Fruit fly (Drosophila melanogaster): Measurements from ENCODE around the gene IFT46.

Gene IFT46

DNA sequence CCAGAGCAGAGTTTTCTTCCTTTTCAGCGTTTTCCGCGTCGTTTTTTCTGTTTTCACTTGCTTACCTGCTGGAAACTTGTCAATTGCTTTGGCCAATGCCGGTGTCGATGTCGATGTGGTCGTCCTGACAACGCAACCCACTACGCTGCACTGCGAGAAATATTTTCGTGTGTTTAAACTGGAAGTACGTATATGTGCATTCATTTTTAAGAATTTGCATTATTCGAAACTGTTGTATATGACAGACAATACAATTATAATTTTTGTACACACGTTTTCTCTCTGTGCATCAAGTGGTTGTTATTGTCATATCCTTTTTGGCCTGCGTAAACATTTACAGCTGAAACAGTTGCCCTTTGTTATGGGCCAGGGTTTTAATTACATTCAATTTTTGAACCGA, at the start of gene IFT46:
TSS of gene IFT46 (minus strand) at position 88 of the 400 bp plus-strand sequence.
- TF ChIP-seq CG8478 (optimal IDR thresholded peaks at IDR 0.05) (no peak), CTCF (optimal IDR thresholded peaks at IDR 0.05) (no peak)

DNA sequence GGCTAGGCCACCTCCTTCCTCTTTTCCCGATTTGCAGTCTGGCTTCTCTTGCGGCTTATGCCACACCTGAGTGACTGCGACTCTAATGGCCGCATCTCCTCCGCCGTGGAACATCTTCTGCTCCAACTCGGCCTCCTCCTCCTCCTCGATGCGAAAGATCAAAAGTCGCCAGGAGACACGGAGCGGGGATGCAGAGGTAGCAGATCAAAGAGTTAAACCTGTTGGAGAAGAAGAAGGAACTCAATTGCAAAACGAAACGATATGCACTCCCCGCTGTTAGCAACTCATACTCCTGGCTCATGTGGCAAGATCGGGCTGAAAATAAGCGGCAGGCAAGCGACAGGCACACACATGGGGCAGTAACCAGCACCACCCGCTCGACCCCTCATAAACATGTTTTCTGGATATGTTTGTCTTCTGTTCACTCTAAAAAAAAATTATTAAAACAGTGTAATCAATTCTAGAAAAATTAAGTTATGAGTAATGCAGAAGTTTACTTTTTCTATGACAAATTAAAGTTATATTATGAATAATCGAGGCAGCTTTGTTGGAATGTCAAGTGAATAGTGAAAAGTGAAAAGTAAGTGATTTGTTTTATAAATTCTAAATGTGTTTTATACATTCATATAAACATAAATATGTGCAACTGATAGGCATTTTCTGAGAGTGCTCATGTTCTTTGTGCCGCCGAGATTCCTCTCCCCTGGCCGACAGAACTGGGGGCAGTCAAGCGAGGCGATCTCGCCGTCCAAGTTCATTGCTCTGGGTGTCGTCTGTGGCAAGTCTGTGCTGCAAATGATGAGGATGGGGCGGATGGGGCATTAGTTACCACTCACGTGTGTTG, 49.0 kb upstream of the IFT46 start:
- TF ChIP-seq CG8478 (optimal IDR thresholded peaks at IDR 0.05): no peak
- TF ChIP-seq CTCF (optimal IDR thresholded peaks at IDR 0.05): no peak

DNA sequence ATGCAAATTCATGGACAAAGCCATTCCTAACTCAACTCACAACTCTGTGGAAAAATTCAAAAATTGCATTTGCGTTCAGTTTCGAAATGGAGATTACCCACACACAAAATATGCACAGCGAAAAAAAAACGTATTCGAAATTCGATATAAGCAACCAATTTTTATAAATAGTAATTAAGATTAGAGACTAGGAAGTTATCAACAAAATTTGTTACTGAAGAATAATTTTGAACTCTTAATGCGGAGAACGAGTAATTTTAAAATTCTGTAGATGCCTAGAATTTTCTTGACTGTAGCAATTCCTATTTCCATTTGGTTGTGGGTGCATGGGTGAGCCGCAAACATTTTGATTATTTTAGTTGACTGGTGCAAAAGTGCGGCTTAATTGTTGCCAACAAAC, 47.5 kb upstream of the IFT46 start:
- TF ChIP-seq CG8478 (optimal IDR thresholded peaks at IDR 0.05) (no peak), CTCF (optimal IDR thresholded peaks at IDR 0.05) (no peak)

DNA sequence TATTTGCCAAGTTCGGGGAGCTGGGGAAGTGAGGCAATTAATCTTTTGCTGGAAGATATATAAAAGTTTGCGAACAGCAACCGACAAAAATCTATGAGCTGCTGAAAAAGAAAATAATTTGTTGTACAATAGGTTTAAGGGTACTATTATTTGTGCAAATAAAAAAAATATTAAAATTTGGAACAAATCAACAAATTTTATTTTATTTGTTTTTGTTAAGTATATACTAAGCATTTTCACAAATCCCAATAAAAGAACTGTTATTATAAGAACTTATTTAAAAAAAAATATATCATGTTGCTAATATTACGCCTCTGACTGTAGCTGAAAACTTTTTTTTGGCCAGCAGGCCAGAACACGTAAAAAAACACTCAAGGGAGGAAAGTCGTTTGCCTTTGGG, 42.2 kb upstream of the IFT46 start:
- TF ChIP-seq CG8478 (optimal IDR thresholded peaks at IDR 0.05): no peak
- TF ChIP-seq CTCF (optimal IDR thresholded peaks at IDR 0.05): no peak

DNA sequence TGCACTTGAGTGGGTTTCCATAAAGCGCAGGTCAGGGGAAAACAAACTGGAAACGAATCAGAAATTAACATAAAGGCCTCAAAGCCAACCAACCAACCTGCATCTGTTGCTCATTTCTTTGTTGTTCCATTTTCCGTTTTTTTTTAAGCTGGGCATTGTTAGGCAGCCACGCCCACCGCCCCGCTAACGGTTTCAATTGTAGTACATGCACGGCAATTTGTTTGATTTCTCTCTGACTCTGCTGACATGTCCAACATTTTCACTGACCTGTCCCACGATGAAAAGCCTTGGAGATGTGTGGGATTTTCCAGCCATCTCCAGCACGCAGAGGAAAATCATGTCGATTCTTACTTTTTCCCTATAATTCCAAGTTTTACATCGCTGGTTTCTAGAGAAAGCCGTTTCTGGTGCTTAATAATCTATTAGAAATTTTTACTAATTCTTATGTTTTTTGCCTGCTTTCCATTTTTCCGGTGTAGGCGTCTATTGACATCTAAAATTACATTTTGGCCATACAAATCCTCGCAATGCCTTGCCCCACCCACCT, 40.9 kb upstream of the IFT46 start:
- TF ChIP-seq CG8478 (optimal IDR thresholded peaks at IDR 0.05) (no peak), CTCF (optimal IDR thresholded peaks at IDR 0.05) (no peak)

DNA sequence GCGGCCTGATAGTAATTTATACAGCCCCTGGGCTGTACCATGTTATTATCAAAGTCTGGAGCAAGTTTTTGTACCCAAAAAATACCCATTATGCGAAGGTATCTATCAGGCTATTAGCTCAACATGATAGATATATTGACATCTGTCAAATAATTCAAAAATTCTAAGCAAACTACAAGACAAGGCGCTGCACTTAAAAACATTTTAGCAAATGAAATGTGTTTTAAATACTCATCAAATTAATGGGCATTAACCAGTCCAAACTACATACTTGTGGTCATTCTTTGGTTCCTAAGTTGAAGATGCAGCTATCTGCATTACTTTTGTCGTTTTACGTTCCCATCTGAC, 37.4 kb upstream of the IFT46 start:
- no peak for TF ChIP-seq CG8478 (optimal IDR thresholded peaks at IDR 0.05)
- no peak for TF ChIP-seq CTCF (optimal IDR thresholded peaks at IDR 0.05)

DNA sequence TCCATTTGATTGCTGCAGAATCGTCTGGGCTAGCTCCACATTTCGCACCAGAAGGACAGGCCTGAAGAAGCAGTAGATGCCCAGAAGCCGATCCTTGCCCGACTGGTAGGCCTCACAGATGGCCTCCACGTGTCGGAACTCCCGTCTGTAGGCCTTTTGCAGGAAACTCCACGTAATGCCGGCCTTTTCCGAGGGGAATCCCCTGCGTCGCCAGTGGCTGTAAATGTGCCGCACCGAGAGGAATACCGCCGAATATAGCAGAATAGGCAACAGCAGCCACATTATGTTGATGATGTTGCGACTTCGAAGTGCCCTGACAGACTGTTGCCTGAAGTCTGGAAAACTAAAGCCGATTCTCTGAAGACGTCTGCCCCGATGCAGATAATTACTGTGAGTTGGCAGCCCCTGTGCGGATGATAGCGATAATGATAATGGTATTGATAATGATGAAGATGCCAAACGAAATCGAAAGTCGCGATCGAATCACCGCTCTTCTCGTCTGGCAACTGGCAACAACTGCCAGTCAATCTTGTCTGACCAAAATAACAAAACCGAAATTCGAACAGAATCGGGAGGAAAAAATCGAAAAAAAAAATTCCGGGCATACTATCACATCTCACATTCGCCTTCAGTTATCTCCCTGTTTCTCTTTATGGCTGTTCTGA, 36.9 kb upstream of the IFT46 start, which contains the start of gene Cyp310a1:
TSS of gene Cyp310a1 (minus strand) at position 348 of the 665 bp plus-strand sequence.
- TF ChIP-seq CTCF (optimal IDR thresholded peaks at IDR 0.05) (no peak), CG8478 (optimal IDR thresholded peaks at IDR 0.05) (no peak)

DNA sequence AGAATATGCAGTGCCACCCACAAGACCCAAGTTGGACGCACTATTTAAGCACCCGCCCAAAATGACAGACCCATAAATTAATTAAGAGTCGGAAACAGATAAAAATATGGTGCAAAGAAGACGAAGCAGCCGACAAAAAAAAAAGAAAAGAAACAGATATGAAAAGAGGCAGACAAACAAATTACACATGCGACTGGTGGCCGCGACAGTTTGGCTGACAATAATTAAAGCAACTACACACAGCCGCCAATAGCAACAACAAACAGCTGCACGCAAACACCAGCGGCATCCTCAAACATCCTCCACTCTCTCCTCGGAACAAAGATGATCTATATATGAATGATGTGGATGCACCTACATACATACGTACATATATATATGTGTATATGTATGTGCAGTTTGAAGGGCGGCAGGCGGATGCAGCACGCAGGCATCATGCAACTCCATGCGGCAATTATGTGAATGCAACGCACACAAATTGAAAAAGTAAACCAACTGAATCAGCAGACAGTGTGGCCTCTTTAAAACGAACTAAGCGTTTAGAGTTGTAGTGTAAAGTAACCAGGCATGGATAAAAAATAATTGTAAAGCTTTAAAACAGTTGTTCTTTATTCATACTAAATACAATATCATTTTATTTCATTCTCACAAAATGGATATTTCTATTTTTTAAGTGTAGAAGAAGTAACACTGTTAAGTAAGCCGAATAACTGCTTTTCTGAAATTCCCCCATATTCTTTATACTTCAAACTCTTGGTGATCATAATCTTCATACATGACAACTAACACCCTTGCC, 32.1 kb upstream of the IFT46 start:
- TF ChIP-seq CG8478 (optimal IDR thresholded peaks at IDR 0.05): no peak
- no peak for TF ChIP-seq CTCF (optimal IDR thresholded peaks at IDR 0.05)

DNA sequence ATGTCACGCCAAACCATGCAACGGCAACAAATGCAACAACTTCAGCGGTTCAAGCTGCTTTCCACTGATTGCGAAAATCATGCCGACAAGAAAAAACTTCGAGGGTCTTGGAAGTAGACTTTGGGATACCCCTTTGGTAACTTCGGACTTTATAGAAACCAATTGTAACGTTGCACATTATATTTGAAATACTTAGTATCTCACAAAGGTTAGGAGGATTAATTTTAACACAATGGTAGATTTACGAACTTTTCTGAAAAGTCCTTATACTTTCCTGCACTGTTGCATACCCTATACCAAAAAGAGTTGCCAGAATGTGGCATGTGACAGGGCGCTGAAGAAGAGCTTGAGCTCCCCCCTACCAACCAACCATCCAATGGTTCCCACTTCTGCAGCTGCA, 29.6 kb upstream of the IFT46 start:
- TF ChIP-seq CTCF (optimal IDR thresholded peaks at IDR 0.05): no peak
- no peak for TF ChIP-seq CG8478 (optimal IDR thresholded peaks at IDR 0.05)

DNA sequence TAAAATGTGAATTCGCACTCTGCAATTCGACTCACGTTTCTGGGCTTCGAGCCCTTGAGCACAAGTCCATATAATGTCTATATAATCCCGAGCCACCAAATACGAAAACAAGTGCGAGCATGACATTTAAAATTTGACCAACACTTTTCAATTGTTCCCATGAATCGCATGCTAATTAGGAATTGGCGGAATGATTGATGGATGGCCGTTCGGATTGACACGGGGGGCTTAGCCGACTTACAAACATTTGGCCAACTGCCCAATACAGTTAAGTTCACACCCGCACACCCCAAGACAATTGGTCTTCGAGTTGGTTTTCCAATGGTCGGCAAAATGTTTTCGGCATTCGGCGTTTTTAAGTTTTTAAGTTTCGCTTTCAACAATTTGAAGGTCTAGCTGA, 25.2 kb upstream of the IFT46 start:
- TF ChIP-seq CTCF (optimal IDR thresholded peaks at IDR 0.05) (no peak), CG8478 (optimal IDR thresholded peaks at IDR 0.05) (no peak)

DNA sequence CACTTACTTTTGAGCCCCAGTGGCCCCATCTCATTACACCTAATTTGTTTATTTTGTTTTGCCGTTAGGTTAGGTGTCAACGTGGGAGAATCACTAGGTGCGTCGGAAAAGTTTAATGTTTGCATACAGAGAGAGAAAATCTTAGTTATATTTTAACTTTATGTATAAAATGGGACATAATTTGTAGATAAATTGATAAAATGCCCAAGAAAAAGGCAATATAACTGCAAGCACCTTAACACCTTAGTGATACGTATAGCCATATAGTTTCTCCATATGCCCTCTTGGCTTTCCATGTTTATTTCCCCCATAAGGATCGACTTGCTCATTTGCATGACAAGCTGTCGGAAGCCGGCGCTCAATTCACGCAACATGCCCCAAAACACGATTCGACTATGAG, 23.0 kb upstream of the IFT46 start:
- TF ChIP-seq CTCF (optimal IDR thresholded peaks at IDR 0.05) (no peak), CG8478 (optimal IDR thresholded peaks at IDR 0.05) (no peak)

DNA sequence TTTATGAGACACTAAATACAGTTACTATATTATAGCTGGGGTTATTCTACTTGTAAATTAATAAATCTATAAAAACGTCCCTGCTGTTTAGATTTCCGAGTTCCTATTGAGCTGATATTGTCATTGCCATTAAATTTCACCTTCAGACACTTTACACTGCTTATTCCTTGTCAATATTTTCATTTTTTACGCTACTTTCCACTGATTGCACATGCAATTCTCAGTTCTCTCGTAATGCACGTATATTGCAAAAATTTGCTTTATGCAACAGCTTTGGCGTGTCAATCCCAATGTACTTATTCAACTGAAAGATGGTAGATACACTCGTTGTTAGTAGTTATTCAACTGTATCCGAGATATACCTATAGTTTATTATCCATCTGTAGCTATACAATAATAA, 16.5 kb upstream of the IFT46 start:
- TF ChIP-seq CG8478 (optimal IDR thresholded peaks at IDR 0.05) (no peak), CTCF (optimal IDR thresholded peaks at IDR 0.05) (no peak)

DNA sequence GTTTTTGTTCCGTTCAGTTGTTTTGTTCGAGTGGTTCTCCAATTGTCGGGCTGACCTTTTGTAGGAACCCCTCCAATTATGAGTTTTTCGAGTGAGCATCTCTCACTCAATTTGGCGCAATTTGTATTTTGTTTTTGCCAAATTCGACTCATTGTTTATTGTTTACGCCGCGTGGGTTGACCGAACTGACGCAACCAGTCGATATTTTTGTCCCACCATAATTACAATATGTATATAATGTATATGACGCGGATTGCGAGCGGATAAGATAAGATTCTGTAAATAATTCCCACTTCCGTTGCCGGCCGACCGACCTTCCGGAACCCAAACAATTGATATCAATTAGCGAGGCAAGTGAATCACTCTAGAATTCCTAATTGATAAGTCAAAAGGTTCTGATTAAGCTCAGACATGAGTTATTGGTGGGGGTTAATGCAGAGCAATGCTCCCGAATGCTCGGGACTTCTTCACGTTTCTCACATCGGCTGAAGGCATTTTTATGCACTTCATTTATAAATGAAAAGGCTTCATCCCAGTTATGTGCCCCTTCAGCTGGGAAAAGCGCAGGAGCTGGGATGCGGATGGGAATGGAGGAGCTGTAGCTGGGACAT, 14.8 kb upstream of the IFT46 start:
- TF ChIP-seq CG8478 (optimal IDR thresholded peaks at IDR 0.05) (no peak), CTCF (optimal IDR thresholded peaks at IDR 0.05) (no peak)

DNA sequence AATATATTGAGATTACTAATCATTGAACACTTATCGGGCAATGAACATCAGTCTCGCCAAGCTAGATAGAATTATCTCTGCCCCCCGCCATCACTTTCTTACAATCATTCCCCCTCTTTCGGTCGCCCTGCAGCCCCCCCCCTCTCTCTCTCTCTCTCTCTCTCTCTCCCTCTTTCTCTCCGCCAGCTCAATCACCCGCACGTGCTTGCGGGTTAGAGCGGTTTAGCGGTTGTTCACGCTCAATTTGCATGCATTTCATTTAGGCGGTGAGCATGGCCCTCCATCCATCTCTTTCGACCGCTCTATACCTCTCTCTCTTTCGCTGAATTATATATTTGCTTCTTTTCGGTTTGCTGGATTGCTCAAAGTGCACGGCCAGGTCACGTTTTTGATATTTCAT, 13.2 kb upstream of the IFT46 start:
- TF ChIP-seq CTCF (optimal IDR thresholded peaks at IDR 0.05): no peak
- TF ChIP-seq CG8478 (optimal IDR thresholded peaks at IDR 0.05): no peak

DNA sequence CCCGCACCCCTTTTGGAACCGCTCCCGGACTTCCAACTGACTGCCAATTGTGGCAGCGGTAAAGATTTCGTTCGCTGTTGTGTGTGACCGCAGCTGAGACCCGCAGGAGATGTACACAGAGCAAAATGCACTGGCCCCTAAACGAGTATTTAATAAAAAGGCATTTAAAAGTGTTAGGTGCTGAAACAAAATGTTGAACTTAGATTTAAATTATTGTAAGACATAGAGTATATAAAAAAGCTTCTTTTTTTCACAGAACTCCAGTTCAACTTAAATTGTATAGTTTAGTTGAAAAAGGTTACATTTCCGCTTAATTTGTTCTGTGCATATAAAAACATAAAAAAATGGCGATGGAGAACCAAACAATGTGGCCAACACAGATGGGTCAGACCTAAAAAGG, 12.2 kb upstream of the IFT46 start:
- TF ChIP-seq CTCF (optimal IDR thresholded peaks at IDR 0.05) (no peak), CG8478 (optimal IDR thresholded peaks at IDR 0.05) (no peak)
